Worm (Caenorhabditis elegans) whole organism, midembryonic: ENCODE results near the gene fbxb-103.

ENCODE experiments used
- T22C8.4 ChIP-seq: fragments of 200-800 bp; sonication (Bioruptor generic); IDR thresholded peaks from 2 replicates; pipeline ENCODE4 v1.3.6; 2022; ENCODE audit warnings: missing genetic modification characterization, missing compliant biosample characterization
- cog-1 ChIP-seq: sonication (generic microtip); optimal IDR thresholded peaks from 2 replicates; lab custom pipeline; 2016; ENCODE audit warnings: missing genetic modification characterization, missing compliant biosample characterization
- flt-1 ChIP-seq: fragments of 200-800 bp; sonication (Bioruptor generic); IDR thresholded peaks from 2 replicates; pipeline ENCODE4 v1.3.6; 2022; ENCODE audit warnings: missing genetic modification characterization, missing compliant biosample characterization
- klf-2 ChIP-seq: fragments of 200-800 bp; sonication (Bioruptor generic); conservative IDR thresholded peaks from 2 replicates; pipeline ENCODE4 v1.3.6; 2022; ENCODE audit warnings: missing genetic modification reagents, missing genetic modification characterization, missing compliant biosample characterization
- ref-1 ChIP-seq: fragments of 200-800 bp; sonication (Bioruptor generic); conservative IDR thresholded peaks from 2 replicates; pipeline ENCODE4 v1.3.6; 2022; ENCODE audit warnings: missing genetic modification reagents, missing genetic modification characterization, missing compliant biosample characterization
- tab-1 ChIP-seq: fragments of 200-800 bp; sonication (Bioruptor generic); IDR thresholded peaks from 2 replicates; pipeline ENCODE4 v1.3.6; 2022; ENCODE audit warnings: missing genetic modification characterization, missing compliant biosample characterization
- ztf-23 ChIP-seq: fragments of 200-800 bp; sonication (Bioruptor generic); IDR thresholded peaks from 2 replicates; pipeline ENCODE4 v1.3.6; 2022; ENCODE audit warnings: missing genetic modification reagents, missing genetic modification characterization, missing compliant biosample characterization
- ztf-29 ChIP-seq: fragments of 200-800 bp; sonication (Bioruptor generic); IDR thresholded peaks from 2 replicates; pipeline ENCODE4 v1.3.6; 2022; ENCODE audit warnings: missing genetic modification reagents, missing genetic modification characterization, missing compliant biosample characterization

- TF ChIP-seq ref-1 (GFP tag; lab: Robert Waterston, UW) (no peak), T22C8.4 (GFP tag; lab: Robert Waterston, UW) (no peak), cog-1 (tag; lab: Kevin White, UChicago) (no peak), klf-2 (GFP tag; lab: Robert Waterston, UW) (no peak), ztf-23 (GFP tag; lab: Robert Waterston, UW) (no peak), tab-1 (GFP tag; lab: Robert Waterston, UW) (no peak), flt-1 (GFP tag; lab: Robert Waterston, UW) (no peak), ztf-29 (GFP tag; lab: Robert Waterston, UW) (no peak)
These were observed 27.1 kb downstream of the fbxb-103 start, which contains the start of gene Y14H12B.1 for ce11 chrII:3934085-3934484.
